Worm (Caenorhabditis elegans): ENCODE measurements around the gene R52.5.

DNA sequence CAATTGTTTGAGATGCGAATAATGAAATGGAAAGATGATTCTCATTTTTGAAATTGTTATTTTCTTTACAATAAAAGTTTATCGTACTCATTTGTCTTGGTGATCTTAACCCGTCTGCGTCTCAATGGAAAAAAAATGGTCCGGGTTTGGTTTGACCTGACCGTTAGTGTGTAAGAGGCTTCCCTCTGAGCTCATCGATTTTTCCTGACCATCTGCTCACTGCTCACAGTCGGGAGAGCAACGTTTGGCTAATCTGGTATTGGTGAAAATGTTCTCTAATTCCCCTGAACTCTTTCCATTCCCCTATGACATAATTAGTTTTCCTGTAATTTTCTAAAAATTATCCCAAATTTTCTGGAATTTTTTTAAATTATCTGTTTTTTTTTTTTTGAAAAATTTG lies 29.1 kb upstream of the R52.5 start:
- no peak for TF ChIP-seq C34F6.9 (tag; optimal IDR thresholded peaks at IDR 0.05)
- TF ChIP-seq unc-62 (GFP tag; optimal IDR thresholded peaks at IDR 0.05) = no peak
- no peak for TF ChIP-seq lsy-2 (tag; optimal IDR thresholded peaks at IDR 0.05)
- TF ChIP-seq zag-1 (tag; optimal IDR thresholded peaks at IDR 0.05) = no peak
- TF ChIP-seq lin-13 (GFP tag; optimal IDR thresholded peaks at IDR 0.05) = no peak
- TF ChIP-seq peb-1 (tag; optimal IDR thresholded peaks at IDR 0.05) = no peak
- TF ChIP-seq nhr-11 (tag; optimal IDR thresholded peaks at IDR 0.05) = no peak
- no peak for TF ChIP-seq nhr-237 (tag; optimal IDR thresholded peaks at IDR 0.05)
- no peak for TF ChIP-seq unc-39 (tag; optimal IDR thresholded peaks at IDR 0.05)
- no peak for TF ChIP-seq lin-39 (tag; optimal IDR thresholded peaks at IDR 0.05)

Measured in whole organism, L2 larva.